Worm (Caenorhabditis elegans): ENCODE results near the gene gpd-3.

DNA sequence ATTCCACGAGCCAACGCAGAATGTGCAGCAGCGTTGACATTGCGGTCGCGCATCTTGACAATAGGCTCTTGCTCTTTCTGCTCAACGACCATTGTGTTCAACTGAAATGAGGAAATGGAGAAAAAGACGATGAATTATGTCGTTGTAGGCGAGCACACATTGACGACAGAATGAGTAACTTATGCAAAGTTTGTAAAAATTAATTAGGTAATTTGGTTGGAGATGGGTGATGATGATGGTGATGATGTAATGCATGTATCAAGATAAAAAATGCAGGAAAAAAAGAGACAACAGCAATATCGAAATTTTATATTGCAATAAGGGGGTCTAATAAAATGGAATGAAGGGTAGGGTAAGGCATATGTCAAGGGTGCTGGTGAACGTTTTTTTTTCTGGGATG lies 39.2 kb upstream of the gpd-3 start, which contains the start of gene bbln-1:
- TF ChIP-seq skn-1 (tag; optimal IDR thresholded peaks at IDR 0.05) (no peak), mep-1 (tag; optimal IDR thresholded peaks at IDR 0.05) (no peak), tlp-1 (tag; optimal IDR thresholded peaks at IDR 0.05) (no peak), nhr-28 (tag; optimal IDR thresholded peaks at IDR 0.05) (no peak), nhr-11 (tag; optimal IDR thresholded peaks at IDR 0.05) (no peak), unc-62 (GFP tag; optimal IDR thresholded peaks at IDR 0.05) (no peak), nhr-77 (tag; optimal IDR thresholded peaks at IDR 0.05) (no peak), ama-1 (optimal IDR thresholded peaks at IDR 0.05) (no peak), mdl-1 (tag; optimal IDR thresholded peaks at IDR 0.05) (no peak), efl-3 (GFP tag; optimal IDR thresholded peaks at IDR 0.05) (no peak), pag-3 (tag; optimal IDR thresholded peaks at IDR 0.05; ENCODE audit: borderline replicate concordance, insufficient read depth) (no peak), grh-1 (GFP tag; IDR thresholded peaks at IDR 0.05) (no peak), ets-5 (GFP tag; IDR thresholded peaks at IDR 0.05) (no peak), fos-1 (tag; optimal IDR thresholded peaks at IDR 0.05) (no peak)

Data from whole organism, L1 larva.